Worm (Caenorhabditis elegans): ENCODE results near the gene nhr-39.

Gene nhr-39

DNA sequence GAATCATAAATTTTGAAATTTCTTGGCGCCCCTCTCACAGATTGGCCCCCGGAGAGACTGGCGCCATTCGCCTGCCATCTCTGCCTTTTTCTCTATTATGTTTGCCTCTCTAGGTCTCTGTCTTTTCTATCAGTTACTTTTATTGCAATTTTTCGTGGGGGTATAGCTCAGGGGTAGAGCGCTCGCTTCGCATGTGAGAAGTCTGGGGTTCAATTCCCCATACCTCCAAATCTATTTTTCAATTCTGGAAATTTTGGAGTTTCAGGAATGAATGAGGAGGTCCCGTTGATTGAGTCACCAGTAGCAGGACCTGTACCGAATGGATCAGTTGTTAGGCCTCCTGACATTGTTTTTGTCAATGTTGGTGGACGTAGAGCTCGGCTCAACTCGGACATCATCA is 14.9 kb downstream of the nhr-39 start, which contains the start of gene kvs-3 (continued):
- TF ChIP-seq rcor-1 (GFP tag; IDR thresholded peaks at IDR 0.05) (peak; percentile 84), snpc-1.3 (tag; optimal IDR thresholded peaks at IDR 0.05; ENCODE audit: insufficient read depth) (peak; percentile 87), efl-1 (GFP tag; optimal IDR thresholded peaks at IDR 0.05) (peak; percentile 3), attf-6 (GFP tag; IDR thresholded peaks at IDR 0.05) (peak; percentile 1), F22D6.2 (tag; optimal IDR thresholded peaks at IDR 0.05) (peak; percentile 27), nfya-1 (tag; optimal IDR thresholded peaks at IDR 0.05; ENCODE audit: borderline replicate concordance, insufficient read depth) (no peak), K12H6.12 (tag; optimal IDR thresholded peaks at IDR 0.05) (peak; percentile 78), madf-3 (GFP tag; IDR thresholded peaks at IDR 0.05) (peak; percentile 78), somi-1 (GFP tag; optimal IDR thresholded peaks at IDR 0.05) (peak; percentile 37), nhr-179 (tag; optimal IDR thresholded peaks at IDR 0.05) (peak; percentile 46), B0019.2 (GFP tag; conservative IDR thresholded peaks at IDR 0.05) (peak; percentile 49; the same call in 1 of the 2 replicates), sptf-2 (GFP tag; optimal IDR thresholded peaks at IDR 0.05) (peak; percentile 92), rec-8 (tag; optimal IDR thresholded peaks at IDR 0.05) (peak; percentile 73 to 77), chd-7 (tag; optimal IDR thresholded peaks at IDR 0.05) (peak; percentile 88), B0035.1 (tag; optimal IDR thresholded peaks at IDR 0.05) (peak; percentile 41), sdz-38 (tag; optimal IDR thresholded peaks at IDR 0.05) (peak; percentile 10), nhr-120 (GFP tag; IDR thresholded peaks at IDR 0.05) (peak; percentile 92; the same call in 1 of the 2 replicates), F10E7.11 (tag; optimal IDR thresholded peaks at IDR 0.05) (peak; percentile 72), aptf-3 (GFP tag; IDR thresholded peaks at IDR 0.05) (no peak), lin-40 (tag; optimal IDR thresholded peaks at IDR 0.05) (peak; percentile 65), hlh-26 (GFP tag; conservative IDR thresholded peaks at IDR 0.05) (no peak), hmg-20 (GFP tag; IDR thresholded peaks at IDR 0.05) (0 out of 2 replicates have a peak, but pooled peaks have one; percentile 39), madf-10 (tag; optimal IDR thresholded peaks at IDR 0.05) (peak; percentile 80), unc-130 (GFP tag; optimal IDR thresholded peaks at IDR 0.05) (peak; percentile 44), snpc-3.4 (tag; optimal IDR thresholded peaks at IDR 0.05) (peak; percentile 89), ztf-25 (GFP tag; IDR thresholded peaks at IDR 0.05) (peak; percentile 91), ceh-27 (GFP tag; optimal IDR thresholded peaks at IDR 0.05) (peak; percentile 77), lsl-1 (GFP tag; optimal IDR thresholded peaks at IDR 0.05) (no peak), Y79H2A.3 (GFP tag; conservative IDR thresholded peaks at IDR 0.05) (peak; percentile 69; the same call in 1 of the 2 replicates), lin-35 (GFP tag; optimal IDR thresholded peaks at IDR 0.05) (peak in 1 of 3 experiments; percentile 75), B0261.1 (tag; optimal IDR thresholded peaks at IDR 0.05) (peak; percentile 95), ekl-4 (GFP tag; IDR thresholded peaks at IDR 0.05) (peak; percentile 67; the same call in 1 of the 2 replicates), hsf-1 (GFP tag; IDR thresholded peaks at IDR 0.05) (peak; percentile 74; the same call in 1 of the 2 replicates), F49E8.2 (tag; optimal IDR thresholded peaks at IDR 0.05; ENCODE audit: insufficient read depth) (peak; percentile 61), dpff-1 (tag; optimal IDR thresholded peaks at IDR 0.05) (peak; percentile 44), aptf-2 (GFP tag; conservative IDR thresholded peaks at IDR 0.05) (no peak), tbx-9 (tag; optimal IDR thresholded peaks at IDR 0.05; ENCODE audit: borderline replicate concordance) (peak; percentile 19), him-1 (tag; optimal IDR thresholded peaks at IDR 0.05) (peak; percentile 90), madf-8 (GFP tag; conservative IDR thresholded peaks at IDR 0.05) (no peak), ceh-91 (GFP tag; IDR thresholded peaks at IDR 0.05) (peak; percentile 40; the same call in 1 of the 2 replicates), T26A5.8 (tag; optimal IDR thresholded peaks at IDR 0.05) (peak; percentile 82), T07F8.4 (tag; optimal IDR thresholded peaks at IDR 0.05) (peak; percentile 92), zim-3 (tag; optimal IDR thresholded peaks at IDR 0.05) (no peak), F33H1.4 (GFP tag; IDR thresholded peaks at IDR 0.05) (no peak), fkh-3 (tag; optimal IDR thresholded peaks at IDR 0.05) (peak; percentile 85), ceh-100 (GFP tag; IDR thresholded peaks at IDR 0.05) (peak; percentile 63), die-1 (tag; optimal IDR thresholded peaks at IDR 0.05) (peak; percentile 85)
